Worm (Caenorhabditis elegans) whole organism, L3 larva: Measurements from ENCODE around the gene F59A1.12.

ENCODE experiments used
- daf-12 ChIP-seq: fragments of 150-350 bp; optimal IDR thresholded peaks from 2 replicates; lab custom pipeline; 2014; ENCODE audit warnings: missing biosample characterization, missing genetic modification reagents, missing genetic modification characterization
- elt-3 ChIP-seq, 3 experiments: fragments of 150-350 bp in 1 of 3; sonication (generic microtip) in 2 of 3; optimal IDR thresholded peaks; 2 replicates in 2 of 3; 4 replicates in 1 of 3; lab custom pipeline; 2014 to 2017; ENCODE audit warnings: missing biosample characterization in 3 of 3, missing genetic modification characterization in 3 of 3
- fkh-2 ChIP-seq: fragments of 150-350 bp; optimal IDR thresholded peaks from 2 replicates; lab custom pipeline; 2014; ENCODE audit warnings: missing biosample characterization, missing genetic modification reagents, missing genetic modification characterization
- nfya-1 ChIP-seq: sonication (generic microtip); optimal IDR thresholded peaks from 2 replicates; lab custom pipeline; 2017; ENCODE audit warnings: missing genetic modification characterization, mild to moderate bottlenecking, missing compliant biosample characterization, antibody characterized with exemption, moderate library complexity; ENCODE audit not compliant: insufficient read depth
- nhr-11 ChIP-seq: fragments of 150-350 bp; optimal IDR thresholded peaks from 2 replicates; lab custom pipeline; 2014; ENCODE audit warnings: missing biosample characterization, missing genetic modification characterization
- nhr-12 ChIP-seq: fragments of 150-350 bp; optimal IDR thresholded peaks from 2 replicates; lab custom pipeline; 2014; ENCODE audit warnings: missing biosample characterization, missing genetic modification characterization
- nhr-28 ChIP-seq: fragments of 150-350 bp; optimal IDR thresholded peaks from 2 replicates; lab custom pipeline; 2014; ENCODE audit warnings: missing biosample characterization, missing genetic modification characterization
- nhr-67 ChIP-seq: fragments of 150-350 bp; optimal IDR thresholded peaks from 2 replicates; lab custom pipeline; 2014; ENCODE audit warnings: missing biosample characterization, missing genetic modification characterization
- snpc-4 ChIP-seq: fragments of 150-350 bp; optimal IDR thresholded peaks from 2 replicates; lab custom pipeline; 2014; ENCODE audit warnings: missing biosample characterization, missing genetic modification characterization
- unc-62 ChIP-seq: fragments of 150-350 bp; sonication (generic microtip); optimal IDR thresholded peaks from 4 replicates; lab custom pipeline; 2014; ENCODE audit warnings: missing biosample characterization, missing genetic modification reagents, missing genetic modification characterization

DNA sequence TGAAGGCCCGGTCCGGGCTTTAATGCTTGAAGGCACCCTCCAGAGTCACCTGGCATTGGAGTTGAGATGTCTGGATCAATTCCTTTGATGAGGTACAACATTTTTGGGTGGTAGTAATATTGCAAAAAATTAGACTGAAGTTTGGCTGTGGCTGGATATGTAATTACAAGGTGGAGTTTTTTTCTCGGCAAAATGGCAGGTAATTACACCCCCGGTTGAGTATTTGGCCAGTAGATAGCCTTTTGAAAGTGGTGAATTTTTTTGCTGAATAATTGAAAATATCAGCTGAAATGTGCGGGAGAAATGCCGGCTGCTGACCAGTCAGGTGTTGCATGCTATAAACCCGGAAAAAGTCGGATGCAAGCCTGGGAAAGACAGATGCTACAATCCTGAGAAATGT, 31.5 kb upstream of the F59A1.12 start, which contains the start of gene Y26G10.4:
- TF ChIP-seq nhr-28 (tag; lab: Kevin White, UChicago): no peak
- TF ChIP-seq elt-3 (tag; optimal IDR thresholded peaks at IDR 0.05; lab: Kevin White, UChicago): no peak
- TF ChIP-seq fkh-2 (tag; lab: Kevin White, UChicago): no peak
- TF ChIP-seq nhr-67 (tag; lab: Kevin White, UChicago): no peak
- no peak for TF ChIP-seq daf-12 (tag; lab: Kevin White, UChicago)
- TF ChIP-seq nhr-11 (tag; lab: Kevin White, UChicago): no peak
- TF ChIP-seq snpc-4: no peak
- TF ChIP-seq nhr-12 (tag; lab: Kevin White, UChicago): no peak
- TF ChIP-seq nfya-1 (tag; lab: Kevin White, UChicago): no peak
- TF ChIP-seq unc-62: no peak
